Fruit fly (Drosophila melanogaster) whole organism, embryonic: ENCODE measurements around the gene Mink.
A peak's percentile ranks its signal among the peaks of the same experiment; 100 is the strongest.

Experiments used
- Aef1 ChIP-seq: fragments of 200-800 bp; sonication (Bioruptor generic); IDR thresholded peaks from 3 replicates; pipeline ENCODE4 v1.3.6; 2022; ENCODE audit warnings: missing biosample characterization, missing genetic modification characterization
- Atf3 ChIP-seq: fragments of 200-800 bp; sonication (Bioruptor generic); optimal IDR thresholded peaks from 3 replicates; lab custom pipeline; 2016; ENCODE audit warnings: missing biosample characterization, missing genetic modification characterization
- CG10209 ChIP-seq: fragments of 200-800 bp; sonication (Bioruptor generic); optimal IDR thresholded peaks from 3 replicates; lab custom pipeline; 2017; ENCODE audit warnings: missing biosample characterization, mild to moderate bottlenecking, missing genetic modification characterization, missing genetic modification reagents
- CG11560 ChIP-seq: fragments of 200-800 bp; sonication (Bioruptor generic); IDR thresholded peaks from 3 replicates; pipeline ENCODE4 v1.3.6; 2022; ENCODE audit warnings: missing biosample characterization, missing genetic modification characterization
- CG12659 ChIP-seq: fragments of 200-800 bp; sonication (Bioruptor generic); optimal IDR thresholded peaks from 3 replicates; lab custom pipeline; 2017; ENCODE audit warnings: mild to moderate bottlenecking, missing biosample characterization, missing genetic modification reagents, missing genetic modification characterization
- CG13624 ChIP-seq: fragments of 200-800 bp; sonication (Bioruptor generic); optimal IDR thresholded peaks from 2 replicates; lab custom pipeline; 2016; ENCODE audit warnings: missing biosample characterization, missing genetic modification characterization
- CG14050 ChIP-seq: fragments of 200-800 bp; sonication (Bioruptor generic); IDR thresholded peaks from 3 replicates; pipeline ENCODE4 v1.3.6; 2022; ENCODE audit warnings: missing biosample characterization, missing genetic modification characterization
- CG15269 ChIP-seq: fragments of 200-800 bp; sonication (Bioruptor generic); optimal IDR thresholded peaks from 2 replicates; lab custom pipeline; 2018; ENCODE audit warnings: missing biosample characterization, mild to moderate bottlenecking, missing genetic modification characterization, moderate library complexity
- CG15696 ChIP-seq: fragments of 200-800 bp; sonication (Bioruptor generic); optimal IDR thresholded peaks from 2 replicates; lab custom pipeline; 2019; ENCODE audit warnings: missing biosample characterization, mild to moderate bottlenecking, missing genetic modification characterization, moderate library complexity
- CG17568 ChIP-seq: fragments of 200-800 bp; sonication (Bioruptor generic); optimal IDR thresholded peaks from 2 replicates; lab custom pipeline; 2018; ENCODE audit warnings: missing biosample characterization, mild to moderate bottlenecking, missing genetic modification characterization, moderate library complexity
- CG1792 ChIP-seq: fragments of 200-800 bp; sonication (Bioruptor generic); optimal IDR thresholded peaks from 2 replicates; lab custom pipeline; 2016; ENCODE audit warnings: missing biosample characterization, missing genetic modification characterization
- CG2199 ChIP-seq: fragments of 200-800 bp; sonication (Bioruptor generic); IDR thresholded peaks from 3 replicates; pipeline ENCODE4 v1.3.6; 2022; ENCODE audit warnings: missing biosample characterization, missing genetic modification characterization
- CG32532 ChIP-seq: fragments of 200-800 bp; sonication (Bioruptor generic); IDR thresholded peaks from 2 replicates; pipeline ENCODE4 v1.3.6; 2022; ENCODE audit warnings: missing biosample characterization, missing genetic modification characterization
- CG3726 ChIP-seq: fragments of 200-800 bp; sonication (Bioruptor generic); IDR thresholded peaks from 3 replicates; pipeline ENCODE4, ENCODE4 v1.3.6; 2022; ENCODE audit warnings: missing biosample characterization, missing genetic modification characterization
- CG4404 ChIP-seq: fragments of 200-800 bp; sonication (Bioruptor generic); IDR thresholded peaks from 2 replicates; pipeline ENCODE4 v1.3.6; 2022; ENCODE audit warnings: missing biosample characterization, missing genetic modification characterization
- CG7556 ChIP-seq: fragments of 200-800 bp; sonication (Bioruptor generic); optimal IDR thresholded peaks from 2 replicates; lab custom pipeline; 2017; ENCODE audit warnings: missing biosample characterization, mild to moderate bottlenecking, missing genetic modification characterization
- CG8290 ChIP-seq, 3 experiments: fragments of 200-800 bp; sonication (Bioruptor generic); optimal IDR thresholded peaks; 2 replicates each; lab custom pipeline; 2016 to 2019; ENCODE audit warnings: missing biosample characterization in 3 of 3, missing genetic modification characterization in 3 of 3, mild to moderate bottlenecking in 2 of 3, moderate library complexity in 1 of 3
- CG8924 ChIP-seq: fragments of 200-800 bp; optimal IDR thresholded peaks from 3 replicates; lab custom pipeline; 2019; ENCODE audit warnings: missing biosample characterization, mild to moderate bottlenecking, missing genetic modification characterization, moderate library complexity
- D19A ChIP-seq: fragments of 200-800 bp; optimal IDR thresholded peaks from 3 replicates; lab custom pipeline; 2019; ENCODE audit warnings: missing biosample characterization, mild to moderate bottlenecking, missing genetic modification characterization, moderate library complexity
- Doc3 ChIP-seq: fragments of 200-800 bp; sonication (Bioruptor generic); IDR thresholded peaks from 3 replicates; pipeline ENCODE4 v1.3.6; 2022; ENCODE audit warnings: missing biosample characterization, missing genetic modification characterization; ENCODE audit not compliant: partially characterized antibody
- Hr39 ChIP-seq: fragments of >200 bp; optimal IDR thresholded peaks from 2 replicates; lab custom pipeline; 2017
- Med ChIP-seq: fragments of 200-800 bp; sonication (Bioruptor generic); peaks from one replicate; lab custom pipeline; 2016; ENCODE audit warnings: missing biosample characterization, missing genetic modification characterization, mild to moderate bottlenecking, inconsistent platforms, moderate library complexity
- Myb ChIP-seq: fragments of 200-800 bp; sonication (Bioruptor generic); optimal IDR thresholded peaks from 2 replicates; lab custom pipeline; 2016; ENCODE audit warnings: missing biosample characterization, missing genetic modification characterization
- NC2α ChIP-seq: fragments of 200-800 bp; sonication (Bioruptor generic); optimal IDR thresholded peaks from 2 replicates; lab custom pipeline; 2016; ENCODE audit warnings: missing biosample characterization, missing genetic modification characterization
- Oli ChIP-seq: fragments of 200-800 bp; sonication (Bioruptor generic); optimal IDR thresholded peaks from 2 replicates; lab custom pipeline; 2018; ENCODE audit warnings: missing biosample characterization, mild to moderate bottlenecking, missing genetic modification characterization, moderate library complexity
- Sox102F ChIP-seq: fragments of 200-800 bp; sonication (Bioruptor generic); optimal IDR thresholded peaks from 2 replicates; lab custom pipeline; 2018; ENCODE audit warnings: missing biosample characterization, mild to moderate bottlenecking, missing genetic modification characterization, moderate library complexity
- Xrp1 ChIP-seq: fragments of 200-800 bp; sonication (Bioruptor generic); IDR thresholded peaks from 2 replicates; pipeline ENCODE4 v1.3.6; 2022; ENCODE audit warnings: missing biosample characterization, missing genetic modification characterization
- ab ChIP-seq: fragments of 200-800 bp; sonication (Bioruptor generic); optimal IDR thresholded peaks from 2 replicates; lab custom pipeline; 2016; ENCODE audit warnings: missing biosample characterization, missing genetic modification characterization
- bcd ChIP-seq: fragments of 200-800 bp; sonication (Bioruptor generic); optimal IDR thresholded peaks from 2 replicates; lab custom pipeline; 2017; ENCODE audit warnings: missing biosample characterization, mild to moderate bottlenecking, missing genetic modification characterization
- bowl ChIP-seq: fragments of 200-800 bp; sonication (Bioruptor generic); IDR thresholded peaks from 2 replicates; pipeline ENCODE4 v1.3.6; 2022; ENCODE audit warnings: missing biosample characterization, missing genetic modification characterization
- dimm ChIP-seq: fragments of 200-800 bp; sonication (Bioruptor generic); IDR thresholded peaks from 2 replicates; pipeline ENCODE4 v1.3.6; 2022; ENCODE audit warnings: missing biosample characterization, missing genetic modification characterization
- esg ChIP-seq: fragments of 200-800 bp; sonication (Bioruptor generic); conservative IDR thresholded peaks from 2 replicates; pipeline ENCODE4 v1.3.6; 2022; ENCODE audit warnings: missing biosample characterization, missing genetic modification characterization
- eve ChIP-seq, 2 experiments: fragments of >200 bp; optimal IDR thresholded peaks; 2 replicates each; lab custom pipeline; 2017; ENCODE audit warnings: missing biosample characterization in 2 of 2, missing genetic modification characterization in 2 of 2
- exex ChIP-seq: fragments of 200-800 bp; sonication (Bioruptor generic); optimal IDR thresholded peaks from 4 replicates; lab custom pipeline; 2018; ENCODE audit warnings: missing biosample characterization, mild to moderate bottlenecking, missing genetic modification characterization, moderate library complexity
- gem ChIP-seq: fragments of 200-800 bp; sonication (Bioruptor generic); optimal IDR thresholded peaks from 2 replicates; lab custom pipeline; 2019; ENCODE audit warnings: missing biosample characterization, mild to moderate bottlenecking, missing genetic modification characterization, moderate library complexity
- ham ChIP-seq: fragments of 200-800 bp; sonication (Bioruptor generic); IDR thresholded peaks from 2 replicates; pipeline ENCODE4 v1.3.6; 2022; ENCODE audit warnings: missing biosample characterization, missing genetic modification characterization
- insv ChIP-seq, 2 experiments: fragments of 200-800 bp; sonication (Bioruptor generic); optimal IDR thresholded peaks; 3 replicates each; lab custom pipeline; 2016 to 2018; ENCODE audit warnings: missing biosample characterization in 2 of 2, missing genetic modification characterization in 2 of 2
- kah ChIP-seq: fragments of 200-800 bp; sonication (Bioruptor generic); optimal IDR thresholded peaks from 2 replicates; lab custom pipeline; 2018; ENCODE audit warnings: missing biosample characterization, mild to moderate bottlenecking, missing genetic modification characterization
- kni ChIP-seq: fragments of 200-800 bp; sonication (Bioruptor generic); optimal IDR thresholded peaks from 3 replicates; lab custom pipeline; 2017; ENCODE audit warnings: mild to moderate bottlenecking, missing biosample characterization, missing genetic modification reagents, missing genetic modification characterization
- lilli ChIP-seq: fragments of 200-800 bp; sonication (Bioruptor generic); optimal IDR thresholded peaks from 3 replicates; lab custom pipeline; 2016; ENCODE audit warnings: missing biosample characterization, missing genetic modification characterization
- lov ChIP-seq, 2 experiments: fragments of 200-800 bp in 1 of 2; fragments of >200 bp in 1 of 2; sonication (Bioruptor generic) in 1 of 2; IDR thresholded peaks in 1 of 2; optimal IDR thresholded peaks in 1 of 2; 2 replicates in 1 of 2; 3 replicates in 1 of 2; pipeline versions ENCODE4 v1.3.6 to Lab custom; 2017 to 2022; ENCODE audit warnings: missing biosample characterization in 1 of 2, missing genetic modification characterization in 1 of 2
- nom ChIP-seq: fragments of 200-800 bp; sonication (Bioruptor generic); optimal IDR thresholded peaks from 2 replicates; lab custom pipeline; 2017; ENCODE audit warnings: missing biosample characterization, missing genetic modification characterization, mild to moderate bottlenecking, moderate library complexity, missing genetic modification reagents
- pzg ChIP-seq: fragments of 200-800 bp; sonication (Bioruptor generic); optimal IDR thresholded peaks from 3 replicates; lab custom pipeline; 2018; ENCODE audit warnings: missing biosample characterization, mild to moderate bottlenecking, missing genetic modification characterization, moderate library complexity
- salm ChIP-seq: fragments of 200-800 bp; sonication (Bioruptor generic); optimal IDR thresholded peaks from 2 replicates; lab custom pipeline; 2018; ENCODE audit warnings: missing biosample characterization, mild to moderate bottlenecking, missing genetic modification characterization
- seq ChIP-seq: fragments of 200-800 bp; sonication (Bioruptor generic); IDR thresholded peaks from 2 replicates; pipeline ENCODE4 v1.3.6; 2022; ENCODE audit warnings: missing biosample characterization, missing genetic modification characterization
- tio ChIP-seq: fragments of 200-800 bp; sonication (Bioruptor generic); optimal IDR thresholded peaks from 2 replicates; lab custom pipeline; 2017; ENCODE audit warnings: missing biosample characterization, missing genetic modification characterization, inconsistent platforms
- tup ChIP-seq: fragments of 200-800 bp; sonication (Bioruptor generic); optimal IDR thresholded peaks from 2 replicates; lab custom pipeline; 2016; ENCODE audit warnings: missing biosample characterization, mild to moderate bottlenecking, missing genetic modification characterization, moderate library complexity
- wor ChIP-seq: fragments of 200-800 bp; sonication (Bioruptor generic); IDR thresholded peaks from 2 replicates; pipeline ENCODE4 v1.3.6; 2022; ENCODE audit warnings: missing biosample characterization, missing genetic modification characterization

Mink gene

DNA sequence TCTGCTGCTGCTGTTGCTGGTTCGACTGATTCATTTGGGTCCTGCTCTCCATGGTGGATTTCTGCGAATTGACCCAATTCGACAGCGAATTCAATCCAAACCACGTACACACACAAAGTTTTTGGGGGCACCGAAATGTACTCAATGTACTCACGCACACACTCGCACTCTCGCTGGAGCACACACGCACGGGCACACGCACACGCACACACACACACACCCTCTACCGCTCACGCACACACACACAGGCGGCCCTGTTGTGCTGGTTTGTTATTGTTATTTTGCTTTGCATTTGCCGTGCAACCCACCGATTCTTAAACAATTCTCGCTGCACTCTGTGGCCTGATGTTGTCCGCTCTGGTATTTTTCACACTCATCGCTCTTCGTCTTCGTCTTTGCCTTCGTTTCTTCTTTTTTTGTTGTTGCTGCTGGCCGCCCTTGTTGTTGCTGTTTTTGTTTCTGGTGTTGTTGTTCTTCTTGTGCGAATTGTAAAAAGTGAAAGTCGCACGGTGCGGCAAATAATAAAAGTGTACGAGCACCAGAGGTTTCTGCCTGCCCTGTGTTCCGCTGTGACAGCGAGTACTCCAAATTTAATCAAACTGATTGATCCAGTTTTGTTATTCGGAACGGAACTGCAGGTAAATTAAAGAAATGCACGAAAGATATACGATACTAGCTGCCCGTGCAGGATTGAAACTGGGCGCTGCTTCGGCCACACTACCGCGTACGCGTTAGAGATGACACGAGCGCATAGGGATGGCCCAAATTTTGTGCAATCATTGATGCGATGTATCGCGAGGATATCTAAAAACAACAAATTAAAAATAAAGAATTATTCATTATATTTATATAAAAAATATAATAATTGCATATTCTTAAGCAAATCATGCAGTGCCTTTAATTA lies 46.1 kb upstream of the Mink start, which contains the start of gene CG3744 (continued):
- peak; percentile 91 for TF ChIP-seq CG15696
- TF ChIP-seq Med, result peak; percentile 95
- peak; percentile 84 for TF ChIP-seq CG3726 (GFP tag; lab: Robert Waterston, UW)
- peak; percentile 89 for TF ChIP-seq CG4404 (GFP tag; lab: Robert Waterston, UW)
- TF ChIP-seq CG2199 (GFP tag; lab: Robert Waterston, UW), result peak; percentile 86
- TF ChIP-seq kni (GFP tag; lab: Kevin White, UChicago), result peak; percentile 80
- TF ChIP-seq Hr39 (lab: Kevin White, UChicago), result peak; percentile 94
- TF ChIP-seq wor, result peak; percentile 82
- peak; percentile 90 for TF ChIP-seq Sox102F
- TF ChIP-seq gem (tag; lab: Kevin White, UChicago), result peak; percentile 95
- TF ChIP-seq CG12659 (GFP tag; lab: Kevin White, UChicago), result peak; percentile 93
- TF ChIP-seq CG7556 (GFP tag; lab: Kevin White, UChicago), result peak; percentile 86
- peak; percentile 84 for TF ChIP-seq Oli
- peak; percentile 82 for TF ChIP-seq seq (GFP tag; lab: Robert Waterston, UW)
- peak; percentile 95 for TF ChIP-seq Xrp1 (GFP tag; lab: Robert Waterston, UW)
- no peak for TF ChIP-seq tio (GFP tag; lab: Kevin White, UChicago)
- peak; percentile 90 for TF ChIP-seq CG8924 (tag; lab: Kevin White, UChicago)
- no peak for TF ChIP-seq nom
- no peak for TF ChIP-seq eve (GFP tag; optimal IDR thresholded peaks at IDR 0.05; lab: Kevin White, UChicago)
- peak; percentile 97 for TF ChIP-seq CG32532 (GFP tag; lab: Robert Waterston, UW)
- peak; percentile 91 for TF ChIP-seq bcd (GFP tag; lab: Kevin White, UChicago)
- peak; percentile 76 for TF ChIP-seq salm
- TF ChIP-seq tup (GFP tag; lab: Kevin White, UChicago), result peak; percentile 69
- TF ChIP-seq insv (GFP tag; optimal IDR thresholded peaks at IDR 0.05; lab: Kevin White, UChicago), result peak in 1 of 2 experiments; percentile 67
- TF ChIP-seq Aef1 (GFP tag; lab: Robert Waterston, UW), result peak; percentile 92
- no peak for TF ChIP-seq exex (tag; lab: Kevin White, UChicago)
- TF ChIP-seq Myb, result peak; percentile 47
- TF ChIP-seq CG11560 (tag; lab: Robert Waterston, UW), result peak; percentile 72
- peak; percentile 67 for TF ChIP-seq CG13624 (GFP tag; lab: Kevin White, UChicago)
- TF ChIP-seq CG17568 (GFP tag; lab: Kevin White, UChicago), result no peak
- TF ChIP-seq CG14050 (GFP tag; lab: Robert Waterston, UW), result peak; percentile 86
- peak; percentile 80 for TF ChIP-seq D19A (tag; lab: Kevin White, UChicago)
- TF ChIP-seq lilli, result peak; percentile 88
- peak; percentile 87 for TF ChIP-seq esg (GFP tag; lab: Robert Waterston, UW)
- TF ChIP-seq Atf3, result peak; percentile 53
- TF ChIP-seq CG15269 (tag; lab: Kevin White, UChicago), result peak; percentile 90
- TF ChIP-seq Doc3 (GFP tag; lab: Robert Waterston, UW), result peak; percentile 96
- TF ChIP-seq CG8290 (GFP tag; optimal IDR thresholded peaks at IDR 0.05; lab: Kevin White, UChicago), result peak; percentile 83
- TF ChIP-seq CG8290 (tag; optimal IDR thresholded peaks at IDR 0.05; lab: Kevin White, UChicago), result peak in 1 of 2 experiments; percentile 17
- TF ChIP-seq CG1792 (GFP tag; lab: Kevin White, UChicago), result peak; percentile 42
- TF ChIP-seq bowl (GFP tag; lab: Robert Waterston, UW), result peak; percentile 86
- peak; percentile 57 for TF ChIP-seq pzg (GFP tag; lab: Kevin White, UChicago)
- TF ChIP-seq dimm (GFP tag; lab: Robert Waterston, UW), result peak; percentile 87
- TF ChIP-seq CG10209 (GFP tag; lab: Kevin White, UChicago), result peak; percentile 91
- TF ChIP-seq lov (optimal IDR thresholded peaks at IDR 0.05; lab: Kevin White, UChicago), result no peak
- TF ChIP-seq lov (GFP tag; IDR thresholded peaks at IDR 0.05; lab: Robert Waterston, UW), result peak; percentile 93
- TF ChIP-seq NC2α, result peak; percentile 45
- TF ChIP-seq ham (GFP tag; lab: Robert Waterston, UW), result peak; percentile 52; the same call in 1 of the 2 replicates
- peak; percentile 66 for TF ChIP-seq ab (GFP tag; lab: Kevin White, UChicago)
- TF ChIP-seq kah, result no peak
